Fruit fly (Drosophila melanogaster) whole organism, prepupa: ENCODE results near the gene Cad87A.

Experiments used
- Blimp-1 ChIP-seq: fragments of 200-800 bp; sonication (Bioruptor generic); optimal IDR thresholded peaks from 3 replicates; lab custom pipeline; 2017; ENCODE audit warnings: missing biosample characterization, missing genetic modification characterization, mild to moderate bottlenecking, moderate library complexity, missing genetic modification reagents
- CG11902 ChIP-seq: fragments of 200-800 bp; sonication (Bioruptor generic); optimal IDR thresholded peaks from 3 replicates; lab custom pipeline; 2016; ENCODE audit warnings: missing biosample characterization, missing genetic modification characterization
- CG16779 ChIP-seq: fragments of 200-800 bp; sonication (Bioruptor generic); optimal IDR thresholded peaks from 3 replicates; lab custom pipeline; 2017; ENCODE audit warnings: missing biosample characterization, mild to moderate bottlenecking, missing genetic modification characterization
- CG6808 ChIP-seq: fragments of 200-800 bp; sonication (Bioruptor generic); optimal IDR thresholded peaks from 3 replicates; lab custom pipeline; 2017; ENCODE audit warnings: missing biosample characterization, missing genetic modification characterization, mild to moderate bottlenecking, moderate library complexity, missing genetic modification reagents
- CG7368 ChIP-seq: fragments of 200-800 bp; sonication (Bioruptor generic); optimal IDR thresholded peaks from 3 replicates; lab custom pipeline; 2016; ENCODE audit warnings: missing biosample characterization, missing genetic modification characterization
- Ets96B ChIP-seq: fragments of 200-800 bp; optimal IDR thresholded peaks from 2 replicates; lab custom pipeline; 2019; ENCODE audit warnings: missing biosample characterization, mild to moderate bottlenecking, missing genetic modification characterization, moderate library complexity
- Gug ChIP-seq: fragments of 200-800 bp; sonication (Bioruptor generic); IDR thresholded peaks from 2 replicates; pipeline ENCODE4 v1.3.6; 2022; ENCODE audit warnings: missing biosample characterization, missing genetic modification characterization
- Hr39 ChIP-seq: fragments of 200-800 bp; sonication (Bioruptor generic); optimal IDR thresholded peaks from 2 replicates; lab custom pipeline; 2016; ENCODE audit warnings: missing biosample characterization, missing genetic modification characterization
- OdsH ChIP-seq: fragments of 200-800 bp; sonication (Bioruptor generic); optimal IDR thresholded peaks from 3 replicates; lab custom pipeline; 2016; ENCODE audit warnings: missing biosample characterization, missing genetic modification characterization
- achi ChIP-seq: fragments of 200-800 bp; sonication (Bioruptor generic); optimal IDR thresholded peaks from 3 replicates; lab custom pipeline; 2016; ENCODE audit warnings: missing biosample characterization, missing genetic modification characterization
- svp ChIP-seq: fragments of 200-800 bp; sonication (Bioruptor generic); peaks from one replicate; lab custom pipeline; 2016; ENCODE audit warnings: missing biosample characterization, missing genetic modification characterization

- TF ChIP-seq CG7368 (GFP tag; lab: Kevin White, UChicago) (peak; percentile 75), CG16779 (tag; lab: Kevin White, UChicago) (peak; percentile 87), CG11902 (peak; percentile 58), Gug (GFP tag; lab: Robert Waterston, UW) (peak; percentile 86), Blimp-1 (GFP tag; lab: Kevin White, UChicago) (peak; percentile 0), OdsH (GFP tag; lab: Kevin White, UChicago) (peak; percentile 93), achi (GFP tag; lab: Kevin White, UChicago) (peak; percentile 88), Hr39 (GFP tag; lab: Kevin White, UChicago) (peak; percentile 80), Ets96B (tag; lab: Kevin White, UChicago) (peak; percentile 83), svp (GFP tag; lab: Kevin White, UChicago) (peak; percentile 92), CG6808 (GFP tag; lab: Kevin White, UChicago) (peak; percentile 79)
These were observed 97.7 kb downstream of the Cad87A start for dm6 chr3R:11850917-11851897.
